Worm (Caenorhabditis elegans) whole organism, dauer: ENCODE data around the gene srx-4.

Experiments
- unc-62 ChIP-seq: sonication (generic microtip); optimal IDR thresholded peaks from 2 replicates; lab custom pipeline; 2017; ENCODE audit warnings: missing biosample characterization, missing genetic modification reagents, missing genetic modification characterization

Gene srx-4

ce11 chrV:692720-693422 lies at the start of gene srx-4:
srx-4 (minus strand) TSS chrV:692770.
- no peak for TF ChIP-seq unc-62 (GFP tag; lab: Kevin White, UChicago)

- no peak for TF ChIP-seq unc-62 (GFP tag; lab: Kevin White, UChicago)
Measured at ce11 chrV:741820-742219, 49.2 kb upstream of the srx-4 start, which contains the start of gene C05E4.7. C05E4.7 (plus strand) TSS chrV:742120.

ce11 chrV:738770-739169 lies 46.2 kb upstream of the srx-4 start, which contains the start of gene srj-24:
srj-24 (minus strand) TSS chrV:738870.
- no peak for TF ChIP-seq unc-62 (GFP tag; lab: Kevin White, UChicago)

ce11 chrV:736171-736570 lies 43.6 kb upstream of the srx-4 start, which contains the start of gene srj-25:
srj-25 (minus strand) TSS chrV:736271.
- no peak for TF ChIP-seq unc-62 (GFP tag; lab: Kevin White, UChicago)

DNA sequence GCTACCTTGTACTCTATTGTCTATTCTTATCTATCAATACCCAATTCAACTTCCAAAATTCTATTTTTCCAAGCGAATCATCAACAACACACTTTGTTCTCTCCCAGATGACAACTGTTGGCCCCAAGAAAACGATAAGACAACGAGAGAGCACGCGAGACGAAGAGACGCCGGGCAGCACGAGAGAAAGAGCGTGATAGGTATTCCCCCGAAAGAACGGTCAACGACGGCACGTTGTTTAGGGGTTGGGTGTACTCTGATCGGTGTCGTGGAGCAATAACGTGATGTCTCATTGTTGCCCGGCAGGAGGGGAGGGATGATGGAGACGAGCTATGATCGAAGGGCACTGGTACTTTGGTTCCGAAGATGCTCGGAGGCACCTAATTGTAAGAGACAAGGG lies 38.8 kb upstream of the srx-4 start:
- TF ChIP-seq unc-62 (GFP tag; lab: Kevin White, UChicago) = no peak

ce11 chrV:730216-730615 lies 37.6 kb upstream of the srx-4 start:
- TF ChIP-seq unc-62 (GFP tag; lab: Kevin White, UChicago) = no peak

- TF ChIP-seq unc-62 (GFP tag; lab: Kevin White, UChicago) = no peak
Measured at ce11 chrV:728822-729493, 36.4 kb upstream of the srx-4 start.

- no peak for TF ChIP-seq unc-62 (GFP tag; lab: Kevin White, UChicago)
Measured at ce11 chrV:727484-728351, 35.1 kb upstream of the srx-4 start, which contains the start of the genes icl-1 and srh-2. icl-1 (minus strand) TSS chrV:728004. srh-2 (plus strand) TSS chrV:728301.

DNA sequence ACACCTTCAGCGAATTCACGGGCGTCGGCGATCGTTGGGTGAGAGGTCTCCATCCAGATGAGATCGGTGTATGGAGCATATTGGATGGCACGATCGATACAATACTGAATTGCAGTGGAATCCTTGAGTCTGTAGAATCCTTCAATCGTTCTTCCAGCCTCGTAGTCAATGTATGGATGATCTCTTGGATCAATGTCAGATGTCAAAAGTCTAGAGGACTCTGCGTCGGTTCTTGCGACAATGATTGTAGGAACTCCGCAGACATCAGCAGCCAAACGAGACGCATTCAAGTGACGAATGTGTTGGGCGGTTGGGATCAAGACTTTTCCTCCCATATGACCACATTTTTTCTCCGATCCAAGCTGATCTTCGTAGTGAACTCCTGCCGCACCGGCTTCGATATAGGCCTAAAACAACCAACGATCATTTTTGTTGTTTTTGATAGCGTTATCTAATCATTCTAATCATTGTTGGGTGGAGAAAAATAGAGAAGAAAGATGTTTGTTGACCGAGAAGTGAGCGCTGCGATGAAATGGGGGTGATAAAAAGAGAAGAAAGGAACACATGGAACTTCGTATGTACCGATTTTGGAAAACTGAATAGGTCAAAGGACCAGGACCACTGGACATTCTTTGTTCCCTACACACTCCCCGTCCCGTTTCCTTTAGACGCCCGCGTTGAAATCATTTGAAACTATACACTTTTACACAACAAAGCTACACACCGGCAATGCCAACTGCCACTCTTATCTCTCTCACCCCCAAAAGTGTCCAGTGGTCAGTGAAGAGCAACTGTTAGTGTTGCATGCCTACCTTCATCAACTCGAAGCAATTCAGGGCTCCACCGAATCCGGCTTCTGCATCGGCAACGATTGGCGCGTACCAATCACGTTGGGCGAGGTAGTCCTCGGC lies 34.3 kb upstream of the srx-4 start:
- TF ChIP-seq unc-62 (GFP tag; lab: Kevin White, UChicago) = no peak

ce11 chrV:725807-726572 lies 33.4 kb upstream of the srx-4 start:
- TF ChIP-seq unc-62 (GFP tag; lab: Kevin White, UChicago) = no peak

- no peak for TF ChIP-seq unc-62 (GFP tag; lab: Kevin White, UChicago)
Measured at ce11 chrV:724946-725806, 32.6 kb upstream of the srx-4 start.

DNA sequence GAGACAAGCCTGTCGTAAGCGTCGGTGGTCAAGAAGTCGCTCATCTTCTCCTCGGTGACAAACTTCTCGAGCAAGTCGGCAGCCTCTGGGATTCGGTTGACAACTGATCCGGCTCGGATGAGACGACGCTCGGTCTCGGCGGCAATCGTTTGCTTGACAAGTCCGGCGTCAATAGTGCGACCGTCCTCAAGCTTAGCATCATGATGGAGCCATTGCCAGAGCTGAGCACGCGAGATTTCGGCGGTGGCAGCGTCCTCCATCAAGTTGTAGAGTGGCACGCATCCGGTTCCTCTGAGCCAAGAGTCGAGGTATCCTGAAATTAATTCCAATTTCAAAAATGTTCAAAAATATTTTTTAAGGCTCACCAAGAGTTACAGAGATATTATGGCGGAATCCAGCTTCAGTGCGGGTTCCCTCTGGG lies 31.9 kb upstream of the srx-4 start:
- TF ChIP-seq unc-62 (GFP tag; lab: Kevin White, UChicago) = no peak

ce11 chrV:723895-724352 lies 31.4 kb upstream of the srx-4 start, which contains the start of gene fbxb-72:
fbxb-72 (minus strand) TSS chrV:723952.
- TF ChIP-seq unc-62 (GFP tag; lab: Kevin White, UChicago) = no peak
